Worm (Caenorhabditis elegans) whole organism, young adult: ENCODE measurements around the gene F59B10.5.
A peak's percentile ranks its signal among the peaks of the same experiment; 100 is the strongest.

Experiments used
- B0019.2 ChIP-seq: fragments of 200-800 bp; sonication (Bioruptor generic); conservative IDR thresholded peaks from 2 replicates; pipeline ENCODE4 v1.3.6; 2022; ENCODE audit warnings: missing genetic modification reagents, missing genetic modification characterization, missing compliant biosample characterization
- B0261.1 ChIP-seq: sonication (generic microtip); optimal IDR thresholded peaks from 2 replicates; lab custom pipeline; 2016; ENCODE audit warnings: mild to moderate bottlenecking, missing genetic modification characterization, moderate library complexity, missing compliant biosample characterization
- B0336.3 ChIP-seq: fragments of 200-800 bp; sonication (Bioruptor generic); IDR thresholded peaks from 2 replicates; pipeline ENCODE4 v1.3.6; 2022; ENCODE audit warnings: missing genetic modification characterization, missing compliant biosample characterization
- C17E4.6 ChIP-seq: fragments of 200-800 bp; sonication (Bioruptor generic); IDR thresholded peaks from 2 replicates; pipeline ENCODE4 v1.3.6; 2022; ENCODE audit warnings: missing genetic modification reagents, missing genetic modification characterization, missing compliant biosample characterization
- D2030.7 ChIP-seq: fragments of 200-800 bp; sonication (Bioruptor generic); IDR thresholded peaks from 2 replicates; pipeline ENCODE4 v1.3.6; 2022; ENCODE audit warnings: missing genetic modification reagents, missing genetic modification characterization, missing compliant biosample characterization
- F10E7.11 ChIP-seq: sonication (generic microtip); optimal IDR thresholded peaks from 2 replicates; lab custom pipeline; 2017; ENCODE audit warnings: mild to moderate bottlenecking, missing genetic modification characterization, moderate library complexity, missing compliant biosample characterization
- F49E8.2 ChIP-seq: sonication (generic microtip); optimal IDR thresholded peaks from 3 replicates; lab custom pipeline; 2017; ENCODE audit warnings: missing genetic modification characterization, mild to moderate bottlenecking, missing compliant biosample characterization, antibody characterized with exemption, moderate library complexity; ENCODE audit not compliant: insufficient read depth
- F52B5.7 ChIP-seq: sonication (generic microtip); optimal IDR thresholded peaks from 2 replicates; lab custom pipeline; 2016; ENCODE audit warnings: mild to moderate bottlenecking, missing genetic modification characterization, missing compliant biosample characterization
- F57A8.1 ChIP-seq: fragments of 200-800 bp; sonication (Bioruptor generic); optimal IDR thresholded peaks from 2 replicates; lab custom pipeline; 2018; ENCODE audit warnings: mild to moderate bottlenecking, missing genetic modification characterization, moderate library complexity, missing compliant biosample characterization
- K11D2.4 ChIP-seq: fragments of 200-800 bp; sonication (Bioruptor generic); IDR thresholded peaks from 2 replicates; pipeline ENCODE4 v1.3.6; 2022; ENCODE audit warnings: missing genetic modification reagents, missing genetic modification characterization, missing compliant biosample characterization
- T07F8.4 ChIP-seq: sonication (generic microtip); optimal IDR thresholded peaks from 2 replicates; lab custom pipeline; 2016; ENCODE audit warnings: mild to moderate bottlenecking, missing genetic modification characterization, moderate library complexity, missing compliant biosample characterization
- T26A5.8 ChIP-seq: sonication (generic microtip); optimal IDR thresholded peaks from 2 replicates; lab custom pipeline; 2016; ENCODE audit warnings: missing genetic modification characterization, missing compliant biosample characterization
- Y53F4B.3 ChIP-seq: fragments of 200-800 bp; sonication (Bioruptor generic); IDR thresholded peaks from 2 replicates; pipeline ENCODE4 v1.3.6; 2022; ENCODE audit warnings: missing genetic modification reagents, missing genetic modification characterization, missing compliant biosample characterization
- Y53G8AR.9 ChIP-seq: fragments of 200-800 bp; sonication (Bioruptor generic); conservative IDR thresholded peaks from 2 replicates; pipeline ENCODE4 v1.3.6; 2022; ENCODE audit warnings: missing genetic modification reagents, missing genetic modification characterization, missing compliant biosample characterization
- Y79H2A.3 ChIP-seq: fragments of 200-800 bp; sonication (Bioruptor generic); conservative IDR thresholded peaks from 2 replicates; pipeline ENCODE4 v1.3.6; 2022; ENCODE audit warnings: missing genetic modification reagents, missing genetic modification characterization, missing compliant biosample characterization
- attf-5 ChIP-seq: fragments of 200-800 bp; sonication (Bioruptor generic); optimal IDR thresholded peaks from 2 replicates; lab custom pipeline; 2018; ENCODE audit warnings: mild to moderate bottlenecking, missing genetic modification characterization, missing compliant biosample characterization
- bed-2 ChIP-seq: fragments of 200-800 bp; sonication (Bioruptor generic); IDR thresholded peaks from 2 replicates; pipeline ENCODE4 v1.3.6; 2022; ENCODE audit warnings: missing genetic modification reagents, missing genetic modification characterization, missing compliant biosample characterization
- cebp-2 ChIP-seq: fragments of 200-800 bp; sonication (Bioruptor generic); IDR thresholded peaks from 2 replicates; pipeline ENCODE4 v1.3.6; 2022; ENCODE audit warnings: missing genetic modification characterization, missing compliant biosample characterization
- ceh-79 ChIP-seq: sonication (generic microtip); optimal IDR thresholded peaks from 2 replicates; lab custom pipeline; 2017; ENCODE audit warnings: mild to moderate bottlenecking, missing genetic modification characterization, missing compliant biosample characterization
- chd-7 ChIP-seq: sonication (generic microtip); optimal IDR thresholded peaks from 2 replicates; lab custom pipeline; 2016; ENCODE audit warnings: mild to moderate bottlenecking, missing genetic modification characterization, moderate library complexity, missing compliant biosample characterization
- dox-1 ChIP-seq: fragments of 200-800 bp; sonication (Bioruptor generic); IDR thresholded peaks from 2 replicates; pipeline ENCODE4 v1.3.6; 2022; ENCODE audit warnings: missing genetic modification reagents, missing genetic modification characterization, missing compliant biosample characterization
- efl-1 ChIP-seq: fragments of 150-350 bp; optimal IDR thresholded peaks from 2 replicates; lab custom pipeline; 2014; ENCODE audit warnings: missing biosample characterization, missing genetic modification reagents, missing genetic modification characterization
- egrh-3 ChIP-seq: fragments of 200-800 bp; sonication (Bioruptor generic); IDR thresholded peaks from 2 replicates; pipeline ENCODE4 v1.3.6; 2022; ENCODE audit warnings: missing genetic modification reagents, missing genetic modification characterization, missing compliant biosample characterization
- him-1 ChIP-seq: sonication (generic microtip); optimal IDR thresholded peaks from 2 replicates; lab custom pipeline; 2016; ENCODE audit warnings: missing genotype, missing genetic modification reagents, missing genetic modification characterization, missing compliant biosample characterization
- hlh-12 ChIP-seq: sonication (generic microtip); optimal IDR thresholded peaks from 2 replicates; lab custom pipeline; 2016; ENCODE audit warnings: missing genetic modification characterization, missing compliant biosample characterization
- hmg-1.2 ChIP-seq: fragments of 200-800 bp; sonication (Bioruptor generic); IDR thresholded peaks from 2 replicates; pipeline ENCODE4 v1.3.6; 2022; ENCODE audit warnings: missing genetic modification reagents, missing genetic modification characterization, missing compliant biosample characterization
- hsf-1 ChIP-seq: fragments of 200-800 bp; sonication (Bioruptor generic); IDR thresholded peaks from 2 replicates; pipeline ENCODE4 v1.3.6; 2022; ENCODE audit warnings: missing genetic modification reagents, missing genetic modification characterization, missing compliant biosample characterization
- let-526 ChIP-seq: fragments of 200-800 bp; sonication (Bioruptor generic); IDR thresholded peaks from 2 replicates; pipeline ENCODE4 v1.3.6; 2022; ENCODE audit warnings: missing genetic modification reagents, missing genetic modification characterization, missing compliant biosample characterization
- lin-35 ChIP-seq, 3 experiments: fragments of 150-350 bp in 2 of 3; sonication (generic microtip) in 1 of 3; optimal IDR thresholded peaks; 2 replicates each; lab custom pipeline; 2014 to 2018; ENCODE audit warnings: missing biosample characterization in 3 of 3, missing genetic modification characterization in 3 of 3, missing genetic modification reagents in 3 of 3
- lsy-27 ChIP-seq: sonication (generic microtip); optimal IDR thresholded peaks from 2 replicates; lab custom pipeline; 2017; ENCODE audit warnings: missing genetic modification characterization, mild to moderate bottlenecking, missing compliant biosample characterization, antibody characterized with exemption, missing genotype, borderline replicate concordance; ENCODE audit not compliant: insufficient read depth
- madf-10 ChIP-seq: sonication (generic microtip); optimal IDR thresholded peaks from 2 replicates; lab custom pipeline; 2016; ENCODE audit warnings: mild to moderate bottlenecking, missing genetic modification characterization, missing compliant biosample characterization
- madf-6 ChIP-seq: fragments of 200-800 bp; sonication (Bioruptor generic); IDR thresholded peaks from 2 replicates; pipeline ENCODE4 v1.3.6; 2022; ENCODE audit warnings: missing genetic modification reagents, missing genetic modification characterization, missing compliant biosample characterization
- madf-8 ChIP-seq: fragments of 200-800 bp; sonication (Bioruptor generic); conservative IDR thresholded peaks from 2 replicates; pipeline ENCODE4 v1.3.6; 2022; ENCODE audit warnings: missing genetic modification reagents, missing genetic modification characterization, missing compliant biosample characterization
- mcd-1 ChIP-seq: fragments of 200-800 bp; sonication (Bioruptor generic); IDR thresholded peaks from 2 replicates; pipeline ENCODE4 v1.3.6; 2022; ENCODE audit warnings: missing genetic modification reagents, missing genetic modification characterization, missing compliant biosample characterization
- nfya-1 ChIP-seq: sonication (generic microtip); optimal IDR thresholded peaks from 2 replicates; lab custom pipeline; 2017; ENCODE audit warnings: antibody characterized with exemption, missing compliant biosample characterization, missing genetic modification characterization, borderline replicate concordance; ENCODE audit not compliant: insufficient read depth
- nfya-2 ChIP-seq: fragments of 200-800 bp; sonication (Bioruptor generic); IDR thresholded peaks from 2 replicates; pipeline ENCODE4 v1.3.6; 2022; ENCODE audit warnings: missing genetic modification reagents, missing genetic modification characterization, missing compliant biosample characterization
- nhr-120 ChIP-seq: fragments of 200-800 bp; sonication (Bioruptor generic); IDR thresholded peaks from 2 replicates; pipeline ENCODE4 v1.3.6; 2022; ENCODE audit warnings: missing genetic modification characterization, missing compliant biosample characterization
- nhr-179 ChIP-seq: sonication (generic microtip); optimal IDR thresholded peaks from 2 replicates; lab custom pipeline; 2016; ENCODE audit warnings: mild to moderate bottlenecking, missing genetic modification characterization, missing compliant biosample characterization
- nhr-27 ChIP-seq: fragments of 200-800 bp; sonication (Bioruptor generic); optimal IDR thresholded peaks from 2 replicates; lab custom pipeline; 2018; ENCODE audit warnings: mild to moderate bottlenecking, missing genetic modification characterization, moderate library complexity, missing compliant biosample characterization
- pbrm-1 ChIP-seq: fragments of 200-800 bp; sonication (Bioruptor generic); IDR thresholded peaks from 2 replicates; pipeline ENCODE4 v1.3.6; 2022; ENCODE audit warnings: missing genetic modification reagents, missing genetic modification characterization, missing compliant biosample characterization
- pha-4 ChIP-seq: fragments of 150-350 bp; sonication (generic microtip); optimal IDR thresholded peaks from 2 replicates; lab custom pipeline; 2014; ENCODE audit warnings: missing biosample characterization, missing genetic modification reagents, missing genetic modification characterization
- snpc-1.3 ChIP-seq: sonication (generic microtip); optimal IDR thresholded peaks from 2 replicates; lab custom pipeline; 2017; ENCODE audit warnings: missing genetic modification characterization, mild to moderate bottlenecking, missing compliant biosample characterization, antibody characterized with exemption, moderate library complexity, missing genotype, missing genetic modification reagents; ENCODE audit not compliant: insufficient read depth
- sptf-2 ChIP-seq: fragments of 200-800 bp; sonication (Bioruptor generic); optimal IDR thresholded peaks from 2 replicates; lab custom pipeline; 2018; ENCODE audit warnings: mild to moderate bottlenecking, missing genetic modification characterization, missing compliant biosample characterization
- tbx-9 ChIP-seq: sonication (generic microtip); optimal IDR thresholded peaks from 2 replicates; lab custom pipeline; 2016; ENCODE audit warnings: borderline replicate concordance, missing genetic modification characterization, inconsistent platforms, missing compliant biosample characterization
- zfh-2 ChIP-seq: fragments of 200-800 bp; sonication (Bioruptor generic); conservative IDR thresholded peaks from 2 replicates; pipeline ENCODE4 v1.3.6; 2022; ENCODE audit warnings: missing genetic modification reagents, missing genetic modification characterization, missing compliant biosample characterization
- ztf-26 ChIP-seq: sonication (generic microtip); optimal IDR thresholded peaks from 2 replicates; lab custom pipeline; 2017; ENCODE audit warnings: missing genetic modification characterization, missing compliant biosample characterization
- ztf-28 ChIP-seq: fragments of 200-800 bp; sonication (Bioruptor generic); IDR thresholded peaks from 2 replicates; pipeline ENCODE4 v1.3.6; 2022; ENCODE audit warnings: missing genetic modification reagents, missing genetic modification characterization, missing compliant biosample characterization
- ztf-6 ChIP-seq: fragments of 200-800 bp; sonication (Bioruptor generic); IDR thresholded peaks from 2 replicates; pipeline ENCODE4 v1.3.6; 2022; ENCODE audit warnings: missing genetic modification reagents, missing genetic modification characterization, missing compliant biosample characterization

The F59B10.5 gene

ce11 chrII:10563368-10563767, 39.9 kb upstream of the F59B10.5 start, which contains the start of gene cdc-48.1 (continued):
- TF ChIP-seq hmg-1.2 (GFP tag; lab: Robert Waterston, UW) (peak; percentile 94), pbrm-1 (GFP tag; lab: Robert Waterston, UW) (peak; percentile 100), hlh-12 (tag; lab: Kevin White, UChicago) (no peak), Y53F4B.3 (GFP tag; lab: Robert Waterston, UW) (peak; percentile 94), B0019.2 (GFP tag; lab: Robert Waterston, UW) (peak; percentile 98), attf-5 (GFP tag; lab: Kevin White, UChicago) (peak; percentile 100), chd-7 (peak; percentile 99), madf-8 (GFP tag; lab: Robert Waterston, UW) (peak; percentile 94), madf-10 (peak; percentile 97), efl-1 (GFP tag; lab: Kevin White, UChicago) (peak; percentile 100), hsf-1 (peak; percentile 94), tbx-9 (tag; lab: Kevin White, UChicago) (no peak), F49E8.2 (tag; lab: Kevin White, UChicago) (peak; percentile 99), ceh-79 (peak; percentile 88), lin-35 (GFP tag; optimal IDR thresholded peaks at IDR 0.05; lab: Kevin White, UChicago) (peak; percentile 98 to 100 (median 100)), madf-6 (peak; percentile 99), nfya-2 (GFP tag; lab: Robert Waterston, UW) (peak; percentile 94), sptf-2 (GFP tag; lab: Kevin White, UChicago) (peak; percentile 20), B0336.3 (peak; percentile 98), F10E7.11 (tag; lab: Kevin White, UChicago) (peak; percentile 87), C17E4.6 (GFP tag; lab: Robert Waterston, UW) (peak; percentile 99), nhr-27 (tag; lab: Kevin White, UChicago) (peak; percentile 85), Y79H2A.3 (GFP tag; lab: Robert Waterston, UW) (peak; percentile 96), bed-2 (GFP tag; lab: Robert Waterston, UW) (peak; percentile 95), Y53G8AR.9 (peak; percentile 100), ztf-26 (tag; lab: Kevin White, UChicago) (peak; percentile 99), lsy-27 (peak; percentile 70), snpc-1.3 (tag; lab: Kevin White, UChicago) (peak; percentile 98), egrh-3 (GFP tag; lab: Robert Waterston, UW) (peak; percentile 64; the same call in 1 of the 2 replicates), T07F8.4 (tag; lab: Kevin White, UChicago) (peak; percentile 90), nfya-1 (tag; lab: Kevin White, UChicago) (no peak), F57A8.1 (peak; percentile 84), zfh-2 (GFP tag; lab: Robert Waterston, UW) (no peak), him-1 (tag; lab: Kevin White, UChicago) (peak; percentile 97), dox-1 (GFP tag; lab: Robert Waterston, UW) (peak; percentile 100), mcd-1 (peak; percentile 100), let-526 (GFP tag; lab: Robert Waterston, UW) (peak; percentile 98), ztf-28 (peak; percentile 97), T26A5.8 (tag; lab: Kevin White, UChicago) (peak; percentile 56), nhr-179 (tag; lab: Kevin White, UChicago) (no peak), F52B5.7 (tag; lab: Kevin White, UChicago) (peak; percentile 98), ztf-6 (GFP tag; lab: Robert Waterston, UW) (peak; percentile 99), D2030.7 (GFP tag; lab: Robert Waterston, UW) (peak; percentile 99), B0261.1 (tag; lab: Kevin White, UChicago) (peak; percentile 48), nhr-120 (GFP tag; lab: Robert Waterston, UW) (peak; percentile 92), K11D2.4 (peak; percentile 100), cebp-2 (GFP tag; lab: Robert Waterston, UW) (peak; percentile 91; the same call in 1 of the 2 replicates), pha-4 (tag; lab: Kevin White, UChicago) (peak; percentile 98)
